Fruit fly (Drosophila melanogaster): ENCODE data around the gene CG31528.
A peak's percentile ranks its signal among the peaks of the same experiment; 100 is the strongest.

CG31528 gene

dm6 chr3R:4453213-4453956 is 37.1 kb downstream of the CG31528 start (continued):
- no peak for TF ChIP-seq CG16815 (GFP tag; optimal IDR thresholded peaks at IDR 0.05)
- TF ChIP-seq CG1233 (GFP tag; optimal IDR thresholded peaks at IDR 0.05), result no peak
- no peak for TF ChIP-seq Sin3A (optimal IDR thresholded peaks at IDR 0.05)
- no peak for TF ChIP-seq dmrt11E (tag; optimal IDR thresholded peaks at IDR 0.05)
- TF ChIP-seq CG11398 (GFP tag; optimal IDR thresholded peaks at IDR 0.05), result no peak
- peak; percentile 60 for TF ChIP-seq CG13894 (tag; optimal IDR thresholded peaks at IDR 0.05)
- peak; percentile 76 for TF ChIP-seq Adf1 (GFP tag; IDR thresholded peaks at IDR 0.05)
- TF ChIP-seq onecut (GFP tag; IDR thresholded peaks at IDR 0.05), result peak; percentile 34
- no peak for TF ChIP-seq CG30431 (GFP tag; optimal IDR thresholded peaks at IDR 0.05)
- TF ChIP-seq repo (GFP tag; optimal IDR thresholded peaks at IDR 0.05), result no peak
- TF ChIP-seq CG10654 (GFP tag; optimal IDR thresholded peaks at IDR 0.05), result no peak
- peak; percentile 8 for TF ChIP-seq Sry-δ (GFP tag; optimal IDR thresholded peaks at IDR 0.05)
- TF ChIP-seq CG33557 (GFP tag; optimal IDR thresholded peaks at IDR 0.05), result no peak
- peak; percentile 47 for TF ChIP-seq scrt (GFP tag; optimal IDR thresholded peaks at IDR 0.05)
- TF ChIP-seq tin (GFP tag; optimal IDR thresholded peaks at IDR 0.05), result no peak
- TF ChIP-seq CG8290 (GFP tag; optimal IDR thresholded peaks at IDR 0.05), result peak; percentile 29
- peak; percentile 45 to 60 for TF ChIP-seq CG8290 (tag; optimal IDR thresholded peaks at IDR 0.05)
- TF ChIP-seq CG9727 (GFP tag; optimal IDR thresholded peaks at IDR 0.05), result no peak
- TF ChIP-seq jing (GFP tag; optimal IDR thresholded peaks at IDR 0.05), result no peak
- TF ChIP-seq CG12391 (tag; optimal IDR thresholded peaks at IDR 0.05), result no peak
- TF ChIP-seq az2 (GFP tag; optimal IDR thresholded peaks at IDR 0.05), result no peak
- peak; percentile 51 for TF ChIP-seq Max (GFP tag; optimal IDR thresholded peaks at IDR 0.05)
- no peak for TF ChIP-seq CG31441 (GFP tag; IDR thresholded peaks at IDR 0.05)
- peak; percentile 32 for TF ChIP-seq zen (tag; optimal IDR thresholded peaks at IDR 0.05)
- no peak for TF ChIP-seq insv (GFP tag; optimal IDR thresholded peaks at IDR 0.05)
- peak; percentile 35 for TF ChIP-seq CG12071 (GFP tag; optimal IDR thresholded peaks at IDR 0.05)
- TF ChIP-seq fu2 (GFP tag; optimal IDR thresholded peaks at IDR 0.05), result no peak
- TF ChIP-seq tio (GFP tag; optimal IDR thresholded peaks at IDR 0.05), result no peak
- no peak for TF ChIP-seq vnd (GFP tag; IDR thresholded peaks at IDR 0.05; ENCODE audit: partially characterized antibody)
- no peak for TF ChIP-seq ap (GFP tag; IDR thresholded peaks at IDR 0.05)
- TF ChIP-seq shn (GFP tag; optimal IDR thresholded peaks at IDR 0.05), result no peak
- TF ChIP-seq sens-2 (GFP tag; IDR thresholded peaks at IDR 0.05), result peak; percentile 34; the same call in 1 of the 2 replicates
- no peak for TF ChIP-seq peb (GFP tag; IDR thresholded peaks at IDR 0.05)
- 0 out of 2 replicates have a peak, but pooled peaks have one; percentile 46 for TF ChIP-seq bowl (GFP tag; IDR thresholded peaks at IDR 0.05)
- TF ChIP-seq CG11456 (GFP tag; IDR thresholded peaks at IDR 0.05), result no peak
- no peak for TF ChIP-seq CG11085 (GFP tag; IDR thresholded peaks at IDR 0.05)
- no peak for TF ChIP-seq HHEX (GFP tag; optimal IDR thresholded peaks at IDR 0.05)
- no peak for TF ChIP-seq PHDP (tag; optimal IDR thresholded peaks at IDR 0.05)
- TF ChIP-seq CG18476 (GFP tag; optimal IDR thresholded peaks at IDR 0.05), result no peak
- peak; percentile 69 for TF ChIP-seq pzg (GFP tag; optimal IDR thresholded peaks at IDR 0.05)
- peak; percentile 78 for TF ChIP-seq ac (GFP tag; optimal IDR thresholded peaks at IDR 0.05)
- TF ChIP-seq Jarid2 (GFP tag; optimal IDR thresholded peaks at IDR 0.05), result peak; percentile 61
- TF ChIP-seq CG15696 (tag; optimal IDR thresholded peaks at IDR 0.05), result no peak
- no peak for TF ChIP-seq CG1647 (GFP tag; optimal IDR thresholded peaks at IDR 0.05)
- TF ChIP-seq Camta (GFP tag; optimal IDR thresholded peaks at IDR 0.05), result no peak
- no peak for TF ChIP-seq Oaz (GFP tag; IDR thresholded peaks at IDR 0.05)
- peak; percentile 43; the same call in 1 of the 3 replicates for TF ChIP-seq gce (GFP tag; IDR thresholded peaks at IDR 0.05)
- TF ChIP-seq gcm (GFP tag; optimal IDR thresholded peaks at IDR 0.05), result no peak
- no peak for TF ChIP-seq bab2 (GFP tag; optimal IDR thresholded peaks at IDR 0.05)
- no peak for TF ChIP-seq CG4617 (GFP tag; optimal IDR thresholded peaks at IDR 0.05; ENCODE audit: borderline replicate concordance)
- peak; percentile 80 for TF ChIP-seq corto (GFP tag; optimal IDR thresholded peaks at IDR 0.05)
